Fruit fly (Drosophila melanogaster): ENCODE data around the gene Trf2.

Trf2 gene

dm6 chrX:8444883-8445572 is 36.0 kb downstream of the Trf2 start (continued):
- TF ChIP-seq CG2199 (GFP tag; IDR thresholded peaks at IDR 0.05) (0 out of 3 replicates have a peak, but pooled peaks have one; percentile 30), Myb (GFP tag; optimal IDR thresholded peaks at IDR 0.05) (no peak), Nf-YC (tag; optimal IDR thresholded peaks at IDR 0.05) (peak; percentile 27), stwl (tag; optimal IDR thresholded peaks at IDR 0.05) (no peak), pzg (GFP tag; optimal IDR thresholded peaks at IDR 0.05) (no peak), crp (GFP tag; optimal IDR thresholded peaks at IDR 0.05) (no peak), tll (GFP tag; optimal IDR thresholded peaks at IDR 0.05) (no peak), Sox100B (GFP tag; optimal IDR thresholded peaks at IDR 0.05) (peak; percentile 64), Deaf1 (tag; optimal IDR thresholded peaks at IDR 0.05) (peak; percentile 26), ap (GFP tag; IDR thresholded peaks at IDR 0.05) (0 out of 2 replicates have a peak, but pooled peaks have one; percentile 33), Stat92E (GFP tag; optimal IDR thresholded peaks at IDR 0.05) (no peak), CG6813 (GFP tag; optimal IDR thresholded peaks at IDR 0.05) (no peak), CG11695 (GFP tag; IDR thresholded peaks at IDR 0.05) (0 out of 3 replicates have a peak, but pooled peaks have one; percentile 57), grn (GFP tag; optimal IDR thresholded peaks at IDR 0.05) (no peak), MTF-1 (GFP tag; optimal IDR thresholded peaks at IDR 0.05; ENCODE audit: borderline replicate concordance) (no peak), CG8089 (GFP tag; optimal IDR thresholded peaks at IDR 0.05) (no peak), CG14965 (GFP tag; optimal IDR thresholded peaks at IDR 0.05; ENCODE audit: borderline replicate concordance) (no peak), CG18011 (GFP tag; optimal IDR thresholded peaks at IDR 0.05) (no peak), yki (optimal IDR thresholded peaks at IDR 0.05) (no peak), CG33557 (GFP tag; optimal IDR thresholded peaks at IDR 0.05) (peak; percentile 68), CG10959 (GFP tag; IDR thresholded peaks at IDR 0.05) (peak; percentile 29; the same call in 1 of the 2 replicates), CG12071 (GFP tag; optimal IDR thresholded peaks at IDR 0.05) (no peak), pros (GFP tag; optimal IDR thresholded peaks at IDR 0.05) (no peak), CG6854 (GFP tag; optimal IDR thresholded peaks at IDR 0.05) (no peak), Bteb2 (GFP tag; optimal IDR thresholded peaks at IDR 0.05) (no peak), repo (GFP tag; optimal IDR thresholded peaks at IDR 0.05) (no peak), CG5953 (GFP tag; IDR thresholded peaks at IDR 0.05) (0 out of 2 replicates have a peak, but pooled peaks have one; percentile 10), Gug (GFP tag; IDR thresholded peaks at IDR 0.05) (no peak), CG7839 (tag; optimal IDR thresholded peaks at IDR 0.05) (peak; percentile 73), CHES-1-like (GFP tag; optimal IDR thresholded peaks at IDR 0.05) (no peak), CG4854 (GFP tag; optimal IDR thresholded peaks at IDR 0.05) (no peak), CG14860 (GFP tag; IDR thresholded peaks at IDR 0.05; ENCODE audit: partially characterized antibody) (no peak), CG32767 (GFP tag; IDR thresholded peaks at IDR 0.05) (no peak), oc (tag; optimal IDR thresholded peaks at IDR 0.05) (peak; percentile 14), Atf6 (GFP tag; IDR thresholded peaks at IDR 0.05) (0 out of 2 replicates have a peak, but pooled peaks have one; percentile 13), CG31441 (GFP tag; IDR thresholded peaks at IDR 0.05) (peak; percentile 83), CG3163 (GFP tag; optimal IDR thresholded peaks at IDR 0.05) (no peak), CG13287 (GFP tag; IDR thresholded peaks at IDR 0.05; ENCODE audit: partially characterized antibody) (no peak), CG30020 (tag; optimal IDR thresholded peaks at IDR 0.05) (peak; percentile 27), CG9932 (GFP tag; IDR thresholded peaks at IDR 0.05) (peak; percentile 40), ara (GFP tag; IDR thresholded peaks at IDR 0.05) (no peak), CG18599 (GFP tag; optimal IDR thresholded peaks at IDR 0.05) (peak; percentile 37), chinmo (GFP tag; IDR thresholded peaks at IDR 0.05; ENCODE audit: partially characterized antibody) (no peak), CG4328 (GFP tag; optimal IDR thresholded peaks at IDR 0.05) (no peak), mirr (GFP tag; optimal IDR thresholded peaks at IDR 0.05) (peak; percentile 54), lilli (GFP tag; optimal IDR thresholded peaks at IDR 0.05) (no peak), Rfx (GFP tag; IDR thresholded peaks at IDR 0.05) (peak; percentile 60), D19B (GFP tag; optimal IDR thresholded peaks at IDR 0.05) (no peak)

All from whole organism, embryonic.